Fruit fly (Drosophila melanogaster): ENCODE measurements around the gene betaNACtes1.

betaNACtes1 gene

DNA sequence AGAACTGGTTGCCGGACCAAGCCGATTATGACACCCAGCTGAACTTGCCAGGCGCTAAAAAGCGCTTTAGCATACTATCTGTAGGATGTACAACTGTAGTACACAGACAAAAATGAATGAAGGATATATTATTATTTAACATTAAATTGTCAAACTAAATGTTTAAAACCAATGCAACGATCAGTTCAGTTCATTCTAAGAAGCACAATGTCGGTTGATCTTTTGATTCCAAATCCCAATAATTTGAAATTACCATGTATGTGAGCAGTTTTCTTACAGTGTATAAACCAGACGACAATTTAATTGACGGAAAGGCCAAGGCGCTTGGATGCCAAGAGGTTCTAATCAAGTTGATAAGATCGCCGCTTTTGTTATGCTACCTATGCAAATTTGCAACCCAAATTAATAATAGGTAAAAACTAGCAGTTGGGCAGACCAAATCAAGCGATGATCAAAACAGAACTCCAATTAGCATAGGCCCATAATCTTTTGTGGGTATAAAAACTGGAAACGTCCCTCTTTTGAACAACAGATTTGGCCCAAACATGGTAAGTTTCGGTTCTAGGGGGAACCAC is 3.3 kb downstream of the betaNACtes1 start, which contains the start of gene CG12480 (continued):
- TF ChIP-seq sim (GFP tag; IDR thresholded peaks at IDR 0.05) (no peak), pzg (GFP tag; optimal IDR thresholded peaks at IDR 0.05) (no peak), CG13123 (GFP tag; optimal IDR thresholded peaks at IDR 0.05) (no peak), CG13296 (GFP tag; optimal IDR thresholded peaks at IDR 0.05) (peak; percentile 51), caup (GFP tag; optimal IDR thresholded peaks at IDR 0.05; ENCODE audit: severe bottlenecking) (peak; percentile 72), CG10543 (GFP tag; optimal IDR thresholded peaks at IDR 0.05) (peak; percentile 6), sisA (GFP tag; IDR thresholded peaks at IDR 0.05) (no peak), chinmo (GFP tag; IDR thresholded peaks at IDR 0.05; ENCODE audit: partially characterized antibody) (no peak), exex (tag; optimal IDR thresholded peaks at IDR 0.05) (peak; percentile 6), Lim3 (GFP tag; IDR thresholded peaks at IDR 0.05) (no peak), nom (GFP tag; optimal IDR thresholded peaks at IDR 0.05) (no peak), Rx (GFP tag; IDR thresholded peaks at IDR 0.05) (no peak), ash1 (GFP tag; optimal IDR thresholded peaks at IDR 0.05) (no peak), CG10366 (GFP tag; IDR thresholded peaks at IDR 0.05) (peak; percentile 25; the same call in 1 of the 2 replicates), CG11695 (GFP tag; IDR thresholded peaks at IDR 0.05) (0 out of 3 replicates have a peak, but pooled peaks have one; percentile 25), dm (GFP tag; optimal IDR thresholded peaks at IDR 0.05) (no peak), Abd-B (GFP tag; optimal IDR thresholded peaks at IDR 0.05) (no peak), CG17568 (GFP tag; optimal IDR thresholded peaks at IDR 0.05) (no peak), CG7271 (tag; optimal IDR thresholded peaks at IDR 0.05) (no peak), Mrtf (GFP tag; IDR thresholded peaks at IDR 0.05) (no peak), ftz-f1 (GFP tag; optimal IDR thresholded peaks at IDR 0.05) (no peak), CG2889 (GFP tag; IDR thresholded peaks at IDR 0.05) (no peak), stc (GFP tag; IDR thresholded peaks at IDR 0.05) (no peak), mld (GFP tag; IDR thresholded peaks at IDR 0.05; ENCODE audit: partially characterized antibody) (no peak), crc (GFP tag; optimal IDR thresholded peaks at IDR 0.05) (no peak), CG6254 (GFP tag; optimal IDR thresholded peaks at IDR 0.05) (no peak), zfh1 (GFP tag; IDR thresholded peaks at IDR 0.05) (no peak; the same call in 2 of the 3 replicates), CG9797 (GFP tag; optimal IDR thresholded peaks at IDR 0.05) (no peak), fd96Cb (tag; optimal IDR thresholded peaks at IDR 0.05) (no peak), fu2 (GFP tag; optimal IDR thresholded peaks at IDR 0.05) (peak; percentile 42), so (GFP tag; IDR thresholded peaks at IDR 0.05) (peak; percentile 52; the same call in 1 of the 3 replicates), Antp (GFP tag; optimal IDR thresholded peaks at IDR 0.05) (no peak), dmrt99B (tag; optimal IDR thresholded peaks at IDR 0.05) (no peak), Oli (tag; optimal IDR thresholded peaks at IDR 0.05) (peak; percentile 0), luna (GFP tag; optimal IDR thresholded peaks at IDR 0.05) (no peak), ERR (GFP tag; optimal IDR thresholded peaks at IDR 0.05) (no peak), CG17359 (tag; optimal IDR thresholded peaks at IDR 0.05) (peak; percentile 1), CG14710 (tag; optimal IDR thresholded peaks at IDR 0.05) (no peak), lov (optimal IDR thresholded peaks at IDR 0.05) (no peak), lov (GFP tag; IDR thresholded peaks at IDR 0.05) (no peak), HmgD (GFP tag; optimal IDR thresholded peaks at IDR 0.05) (no peak), YL-1 (GFP tag; optimal IDR thresholded peaks at IDR 0.05) (no peak), knrl (GFP tag; IDR thresholded peaks at IDR 0.05; ENCODE audit: partially characterized antibody) (no peak), hth (optimal IDR thresholded peaks at IDR 0.05) (no peak), Taf1 (GFP tag; IDR thresholded peaks at IDR 0.05) (peak; percentile 75), vvl (GFP tag; IDR thresholded peaks at IDR 0.05) (0 out of 2 replicates have a peak, but pooled peaks have one; percentile 37), CG12659 (GFP tag; optimal IDR thresholded peaks at IDR 0.05) (peak; percentile 16), E2f1 (GFP tag; IDR thresholded peaks at IDR 0.05) (no peak), CG1602 (GFP tag; optimal IDR thresholded peaks at IDR 0.05) (no peak), CG9932 (GFP tag; IDR thresholded peaks at IDR 0.05) (peak; percentile 87), dati (GFP tag; IDR thresholded peaks at IDR 0.05) (no peak)

Measured in whole organism, embryonic.